Worm (Caenorhabditis elegans) whole organism, L4 larva: ENCODE measurements around the gene nas-22.

Experiments
- egl-27 ChIP-seq: sonication (generic microtip); optimal IDR thresholded peaks from 3 replicates; lab custom pipeline; 2017; ENCODE audit warnings: missing biosample characterization, missing genetic modification reagents, missing genetic modification characterization
- fos-1 ChIP-seq: fragments of 150-350 bp; optimal IDR thresholded peaks from 2 replicates; lab custom pipeline; 2014; ENCODE audit warnings: missing biosample characterization, missing genetic modification characterization
- snpc-1.2 ChIP-seq: fragments of 200-800 bp; sonication (Bioruptor generic); IDR thresholded peaks from 2 replicates; pipeline ENCODE4 v1.3.6; 2022; ENCODE audit warnings: missing genetic modification reagents, missing genetic modification characterization, missing compliant biosample characterization
- snpc-4 ChIP-seq: fragments of 150-350 bp; optimal IDR thresholded peaks from 2 replicates; lab custom pipeline; 2014; ENCODE audit warnings: missing biosample characterization, missing genetic modification characterization

DNA sequence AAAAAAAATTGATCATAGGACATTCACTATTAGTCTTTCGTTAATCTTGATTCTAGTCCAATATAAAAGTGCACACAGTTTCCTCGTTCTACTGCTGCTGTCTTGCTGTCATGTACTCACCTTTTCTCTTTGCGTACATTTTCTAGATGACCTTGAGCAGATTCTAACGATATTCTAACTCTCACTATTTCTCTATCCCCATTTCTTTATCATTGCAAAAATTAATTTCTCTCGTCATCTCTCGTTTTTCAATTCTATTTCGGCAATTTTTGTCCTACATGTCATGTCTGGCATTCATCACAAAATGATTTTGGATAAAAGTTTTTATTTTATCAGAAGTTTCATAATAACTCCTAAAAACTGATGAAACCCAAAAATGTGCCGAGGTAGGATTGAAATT, 34.3 kb downstream of the nas-22 start, which contains the start of gene ttll-5:
- TF ChIP-seq snpc-1.2 (GFP tag; lab: Robert Waterston, UW) (no peak), egl-27 (tag; lab: Kevin White, UChicago) (no peak), fos-1 (no peak), snpc-4 (no peak)
